Fruit fly (Drosophila melanogaster) ovary, adult (tissue): Measurements from ENCODE around the gene Pi4KIIalpha.

ENCODE experiments used
- CG17801 ChIP-seq: fragments of 200-800 bp; optimal IDR thresholded peaks from 2 replicates; lab custom pipeline; 2019; ENCODE audit warnings: missing biosample characterization, mild to moderate bottlenecking, missing genetic modification characterization, moderate library complexity; ENCODE audit not compliant: partially characterized antibody

Gene Pi4KIIalpha

dm6 chr3R:5563420-5563819 lies at the start of gene Pi4KIIalpha:
TSS of gene Pi4KIIalpha (minus strand) at chr3R:5563652.
- TF ChIP-seq CG17801 (GFP tag; lab: Kevin White, UChicago), result no peak

DNA sequence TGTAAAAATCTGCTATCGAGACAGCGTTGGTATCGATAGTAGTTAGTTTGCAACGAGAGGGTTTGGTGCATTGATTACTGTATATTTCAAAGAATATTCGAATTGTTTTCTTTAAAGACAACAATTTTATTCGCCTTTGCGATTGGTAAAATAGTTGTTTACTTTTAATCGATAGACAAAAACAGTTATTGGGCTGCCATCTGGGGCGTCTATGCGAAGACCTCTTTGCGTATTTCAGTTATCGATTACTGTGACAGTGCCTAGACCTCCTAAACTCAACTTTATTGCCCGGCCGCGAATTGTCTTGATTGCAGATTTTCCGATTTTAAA lies 49.6 kb upstream of the Pi4KIIalpha start, which contains the start of gene Atu:
Atu (plus strand) TSS at position 245 of the 330 bp plus-strand sequence.
- TF ChIP-seq CG17801 (GFP tag; lab: Kevin White, UChicago), result peak; percentile 55

dm6 chr3R:5612372-5613113 lies 49.1 kb upstream of the Pi4KIIalpha start, which contains the start of gene Rga:
TSS of gene Rga (minus strand) at chr3R:5613112.
- no peak for TF ChIP-seq CG17801 (GFP tag; lab: Kevin White, UChicago)

DNA sequence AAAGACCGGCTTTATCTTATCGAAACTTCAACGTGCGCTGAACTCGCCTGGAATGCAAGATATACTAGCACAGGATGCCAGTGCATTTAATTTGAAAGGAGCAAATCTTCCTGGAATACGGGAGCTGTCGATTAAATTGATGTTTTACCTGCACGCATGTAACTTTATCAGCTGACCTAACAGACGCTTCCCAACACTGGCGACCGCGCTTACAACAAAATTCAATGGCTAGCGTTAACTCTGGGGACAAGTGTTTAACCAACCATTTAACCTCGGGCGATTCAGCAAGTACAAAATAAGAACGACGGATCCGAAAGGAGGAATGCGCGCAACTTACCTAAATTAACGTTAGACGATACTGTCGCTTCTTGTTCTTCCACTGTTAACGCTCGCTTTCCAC lies 48.3 kb upstream of the Pi4KIIalpha start:
- TF ChIP-seq CG17801 (GFP tag; lab: Kevin White, UChicago), result peak; percentile 4

DNA sequence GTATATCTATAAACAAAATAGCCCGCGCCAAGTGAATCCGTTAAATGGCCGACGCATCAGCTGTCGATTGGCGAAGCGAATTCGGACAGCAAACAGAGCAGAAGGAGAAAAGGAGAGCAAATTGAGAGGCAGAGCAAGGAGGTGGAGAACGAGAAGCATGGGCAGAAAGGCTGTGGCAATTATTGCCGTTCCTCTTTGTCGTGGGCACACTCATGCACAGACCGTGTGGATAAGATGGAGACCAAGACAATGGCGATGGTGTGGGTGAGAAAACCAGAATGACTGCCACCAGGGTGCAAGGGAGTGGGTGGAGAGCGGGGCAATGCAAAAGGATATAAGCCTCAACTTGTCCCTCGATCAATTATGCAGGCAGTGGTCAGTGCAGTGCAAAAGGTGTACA lies 47.7 kb upstream of the Pi4KIIalpha start:
- TF ChIP-seq CG17801 (GFP tag; lab: Kevin White, UChicago), result no peak

dm6 chr3R:5610656-5611055 lies 47.2 kb upstream of the Pi4KIIalpha start:
- no peak for TF ChIP-seq CG17801 (GFP tag; lab: Kevin White, UChicago)

DNA sequence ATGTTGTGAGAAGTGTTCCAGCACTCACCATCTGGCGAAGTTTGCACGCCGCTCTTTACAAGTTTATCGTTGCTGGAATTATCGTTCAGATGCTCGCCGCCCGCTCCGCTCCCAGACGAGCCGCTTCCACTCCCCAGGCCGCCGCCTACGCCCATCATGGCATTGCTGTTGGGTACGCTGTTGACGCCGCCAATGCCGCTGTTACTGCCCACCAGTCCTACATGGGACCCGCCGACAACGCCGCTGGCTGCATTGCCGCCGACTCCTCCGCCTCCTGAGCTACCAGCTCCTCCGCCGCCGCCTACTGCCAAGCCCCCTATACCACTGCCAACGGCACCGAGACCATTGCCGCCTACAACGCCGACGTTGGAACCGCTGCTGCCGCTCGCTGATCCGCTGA lies 45.0 kb upstream of the Pi4KIIalpha start:
- no peak for TF ChIP-seq CG17801 (GFP tag; lab: Kevin White, UChicago)

DNA sequence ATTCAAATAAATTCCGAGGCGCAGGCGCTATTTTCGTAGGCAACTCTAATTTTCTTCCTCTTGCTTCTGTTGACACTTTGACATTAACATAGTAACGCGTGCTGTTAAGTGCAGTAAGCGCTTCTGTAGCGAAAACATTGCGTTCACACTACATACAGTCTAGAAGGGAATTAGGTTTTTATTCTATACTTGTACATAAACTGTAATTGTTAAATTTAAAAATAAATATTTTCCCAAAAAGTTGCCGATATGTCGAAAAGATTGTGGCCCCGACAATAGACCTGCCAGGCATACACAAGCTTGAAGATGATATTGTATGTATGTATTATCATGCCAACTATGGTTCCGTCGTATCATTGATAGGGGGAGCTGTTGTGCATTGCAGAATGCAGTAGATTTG lies 43.0 kb upstream of the Pi4KIIalpha start, which contains the start of gene asl:
asl (minus strand) TSS at position 67 of the 400 bp plus-strand sequence.
- no peak for TF ChIP-seq CG17801 (GFP tag; lab: Kevin White, UChicago)

- TF ChIP-seq CG17801 (GFP tag; lab: Kevin White, UChicago), result no peak
Measured at dm6 chr3R:5601044-5601523, 37.6 kb upstream of the Pi4KIIalpha start, which contains the start of the genes kra and SecS. TSS of gene kra (minus strand) at chr3R:5601136. TSS of gene SecS (plus strand) at chr3R:5601433.

DNA sequence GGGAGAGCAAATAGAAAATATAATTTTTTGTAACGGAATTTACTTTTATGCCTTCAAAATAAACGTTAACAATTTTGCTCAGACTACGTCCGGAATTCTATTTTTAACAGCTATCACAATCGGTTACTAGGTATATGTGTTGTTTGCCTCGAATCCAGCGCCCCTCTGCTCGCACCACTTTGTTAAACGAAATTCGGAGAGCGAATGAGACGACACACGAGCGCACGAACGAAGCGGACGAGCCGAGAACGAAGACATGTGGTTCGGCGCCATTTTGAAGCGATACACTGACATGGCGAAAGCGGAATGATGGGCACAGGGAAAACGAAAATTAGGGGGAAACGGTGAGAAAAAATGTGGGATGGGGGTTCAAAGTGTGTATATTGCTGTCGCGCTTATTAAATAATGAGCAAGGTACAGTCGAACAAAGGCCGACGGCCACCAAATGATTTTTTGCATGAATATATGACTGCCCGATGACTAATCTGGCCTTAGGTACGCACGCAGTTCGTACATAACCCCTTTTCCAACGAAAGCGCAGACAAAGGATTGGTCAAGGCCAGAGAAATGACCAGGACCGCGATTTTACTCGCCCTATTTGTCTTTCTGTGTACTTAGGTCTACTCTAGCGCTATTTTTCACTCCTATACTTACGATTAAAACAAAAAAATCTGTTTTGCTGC lies 37.0 kb upstream of the Pi4KIIalpha start:
- peak; percentile 67 for TF ChIP-seq CG17801 (GFP tag; lab: Kevin White, UChicago)

DNA sequence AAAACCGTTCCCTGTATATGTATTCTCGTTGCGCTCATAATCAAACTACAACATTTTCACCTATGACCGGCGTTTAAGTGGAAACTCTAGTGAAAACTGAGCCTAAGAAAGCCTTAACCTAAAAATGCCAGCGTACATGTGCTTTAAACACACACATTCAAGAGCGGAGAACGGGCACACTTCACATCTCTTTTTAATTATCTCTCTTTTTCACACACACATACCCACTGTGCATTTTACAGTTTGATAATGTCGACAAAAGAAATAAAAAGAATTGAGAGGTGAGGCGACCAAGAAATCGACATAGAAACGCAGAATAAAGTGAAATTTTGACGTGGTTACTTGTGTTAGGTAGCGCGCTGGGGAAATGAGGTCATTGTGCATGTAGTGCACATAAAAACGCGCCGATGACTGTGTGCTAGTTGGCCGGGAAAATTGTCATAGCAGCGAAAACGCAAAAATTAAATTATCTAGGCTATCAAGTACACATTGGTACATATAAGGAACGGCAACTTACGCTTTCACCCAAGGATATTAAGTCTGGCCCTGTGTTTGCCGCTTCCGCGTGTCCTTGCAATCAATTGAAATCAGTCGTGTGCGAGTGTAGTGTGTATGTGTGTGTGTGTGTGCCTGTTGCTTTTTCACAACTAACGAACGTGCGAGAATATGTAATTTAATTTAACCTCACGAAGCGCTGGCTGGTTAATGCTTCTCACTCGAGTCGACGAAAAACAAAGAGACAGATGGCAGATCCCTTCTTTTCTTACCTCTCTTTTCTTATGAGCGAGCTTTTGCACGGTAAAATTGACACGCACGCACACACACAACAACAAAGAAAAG lies 36.3 kb upstream of the Pi4KIIalpha start:
- peak; percentile 46 for TF ChIP-seq CG17801 (GFP tag; lab: Kevin White, UChicago)

DNA sequence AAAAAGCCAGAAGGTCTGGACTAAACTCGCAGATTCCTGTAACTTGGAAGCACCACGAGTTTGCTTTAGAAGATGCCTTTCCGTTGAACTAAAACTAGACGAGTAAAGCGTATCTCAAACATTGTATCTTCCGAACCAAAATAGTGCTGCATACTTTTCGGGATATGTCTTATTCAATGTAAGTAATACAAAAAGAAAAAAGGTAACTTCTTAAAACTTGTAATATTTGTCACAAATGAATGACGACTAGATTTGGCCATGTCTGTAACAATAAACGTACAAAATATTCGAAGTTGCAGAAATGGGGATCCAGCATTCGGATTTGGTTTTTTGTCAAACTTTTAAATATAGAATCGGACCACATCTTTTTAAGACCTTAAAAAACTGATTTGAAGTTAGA lies 31.4 kb upstream of the Pi4KIIalpha start:
- peak; percentile 40 for TF ChIP-seq CG17801 (GFP tag; lab: Kevin White, UChicago)

dm6 chr3R:5592009-5592572 lies 28.6 kb upstream of the Pi4KIIalpha start:
- peak; percentile 22 for TF ChIP-seq CG17801 (GFP tag; lab: Kevin White, UChicago)

DNA sequence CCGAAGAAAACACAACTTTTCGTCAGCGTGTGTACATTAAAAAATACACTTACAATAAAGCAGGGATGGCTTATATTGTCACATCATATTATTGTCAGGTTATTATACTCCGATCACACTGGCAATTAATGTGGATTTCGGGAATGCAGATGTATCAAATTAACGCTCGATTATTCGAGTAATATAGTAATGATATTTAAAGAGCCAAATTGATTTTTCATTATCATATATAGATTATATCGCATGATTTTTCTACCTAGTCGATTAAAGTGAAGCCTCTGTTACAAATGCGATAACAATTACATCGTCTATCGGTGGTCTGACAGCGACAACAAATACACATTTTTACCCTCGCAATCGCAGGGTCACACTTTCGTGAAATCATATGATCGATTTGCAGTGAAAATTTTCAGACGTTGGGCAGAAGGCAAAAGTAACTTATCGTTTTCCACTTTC lies 28.0 kb upstream of the Pi4KIIalpha start, which contains the start of the genes noi and Vha26:
noi (minus strand) TSS at position 62 of the 456 bp plus-strand sequence.
Vha26 (plus strand) TSS at position 366 of the 456 bp plus-strand sequence.
- TF ChIP-seq CG17801 (GFP tag; lab: Kevin White, UChicago), result peak; percentile 69
